Worm (Caenorhabditis elegans): Measurements from ENCODE around the gene srbc-83.

srbc-83 gene

DNA sequence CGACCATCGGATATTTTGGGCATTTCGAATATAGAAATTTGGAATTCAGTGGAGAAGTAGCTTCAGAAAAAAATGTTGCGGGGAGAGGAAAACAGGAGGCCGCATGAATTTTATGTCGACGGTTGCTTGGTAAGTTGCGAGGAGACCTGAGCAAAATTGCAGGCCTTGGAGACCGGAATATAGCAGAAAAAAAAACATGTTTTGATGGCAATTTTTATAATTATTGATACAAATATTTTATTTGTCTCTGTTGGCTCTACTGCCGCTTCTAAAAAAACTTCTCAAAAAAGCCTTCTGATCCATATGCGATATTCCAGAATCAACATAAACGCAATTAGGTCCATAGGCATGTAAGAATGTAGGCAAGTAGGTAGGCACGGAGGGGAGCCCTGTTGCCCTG is 21.8 kb upstream of the srbc-83 start, which contains the start of gene pacl-1:
Gene pacl-1 (minus strand): TSS at position 101 of the 400 bp plus-strand sequence.
- TF ChIP-seq sma-3 (GFP tag; optimal IDR thresholded peaks at IDR 0.05) (no peak), alr-1 (tag; optimal IDR thresholded peaks at IDR 0.05) (no peak), R02D3.7 (tag; optimal IDR thresholded peaks at IDR 0.05) (no peak), skn-1 (tag; optimal IDR thresholded peaks at IDR 0.05) (no peak), ceh-16 (tag; optimal IDR thresholded peaks at IDR 0.05) (no peak), nhr-6 (tag; optimal IDR thresholded peaks at IDR 0.05) (no peak), nhr-237 (tag; optimal IDR thresholded peaks at IDR 0.05) (no peak), mdl-1 (tag; optimal IDR thresholded peaks at IDR 0.05) (no peak)

DNA sequence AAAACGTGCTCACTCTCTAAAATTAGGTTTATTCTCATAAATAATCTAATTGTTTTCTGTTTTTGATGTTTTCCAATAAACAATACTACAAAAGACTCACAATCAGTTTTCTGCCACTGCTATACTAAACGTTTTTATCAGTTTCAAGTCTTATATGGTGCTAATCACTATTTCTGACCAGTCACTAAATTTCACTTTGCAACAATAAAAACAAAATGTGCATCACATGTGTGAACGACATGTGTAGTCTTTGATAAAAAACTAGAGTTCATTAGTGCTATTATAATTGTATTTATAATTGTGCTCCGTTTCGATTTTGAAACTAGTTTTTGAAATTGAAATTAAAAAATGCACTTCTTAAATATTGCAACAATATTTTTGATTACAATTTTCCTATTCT is 19.3 kb upstream of the srbc-83 start, which contains the start of gene cyp-37B1:
Gene cyp-37B1 (plus strand): TSS at position 199 of the 400 bp plus-strand sequence.
- no peak for TF ChIP-seq peb-1 (tag; optimal IDR thresholded peaks at IDR 0.05)
- TF ChIP-seq sem-4 (tag; optimal IDR thresholded peaks at IDR 0.05), result no peak
- TF ChIP-seq nhr-6 (tag; optimal IDR thresholded peaks at IDR 0.05), result no peak
- TF ChIP-seq alr-1 (tag; optimal IDR thresholded peaks at IDR 0.05), result no peak
- TF ChIP-seq C34F6.9 (tag; optimal IDR thresholded peaks at IDR 0.05), result no peak
- TF ChIP-seq crh-2 (tag; optimal IDR thresholded peaks at IDR 0.05), result peak; percentile 10
- peak; percentile 64 for TF ChIP-seq fos-1 (tag; optimal IDR thresholded peaks at IDR 0.05)
- TF ChIP-seq nhr-10 (tag; optimal IDR thresholded peaks at IDR 0.05), result no peak
- no peak for TF ChIP-seq aly-2 (tag; optimal IDR thresholded peaks at IDR 0.05)
- peak; percentile 76 for TF ChIP-seq sma-9 (GFP tag; optimal IDR thresholded peaks at IDR 0.05)
- TF ChIP-seq sma-9 (tag; optimal IDR thresholded peaks at IDR 0.05), result no peak
- TF ChIP-seq R02D3.7 (tag; optimal IDR thresholded peaks at IDR 0.05), result no peak
- TF ChIP-seq blmp-1 (tag; optimal IDR thresholded peaks at IDR 0.05; ENCODE audit: insufficient read depth), result no peak
- no peak for TF ChIP-seq dmd-4 (tag; optimal IDR thresholded peaks at IDR 0.05)
- TF ChIP-seq unc-62 (GFP tag; optimal IDR thresholded peaks at IDR 0.05), result no peak
- no peak for TF ChIP-seq nhr-11 (tag; optimal IDR thresholded peaks at IDR 0.05)
- TF ChIP-seq elt-1 (tag; optimal IDR thresholded peaks at IDR 0.05), result no peak
- TF ChIP-seq lin-11 (tag; optimal IDR thresholded peaks at IDR 0.05), result no peak
- no peak for TF ChIP-seq ZK546.5 (tag; optimal IDR thresholded peaks at IDR 0.05)
- no peak for TF ChIP-seq nhr-129 (tag; optimal IDR thresholded peaks at IDR 0.05)
- TF ChIP-seq gmeb-1 (tag; optimal IDR thresholded peaks at IDR 0.05), result peak; percentile 45

DNA sequence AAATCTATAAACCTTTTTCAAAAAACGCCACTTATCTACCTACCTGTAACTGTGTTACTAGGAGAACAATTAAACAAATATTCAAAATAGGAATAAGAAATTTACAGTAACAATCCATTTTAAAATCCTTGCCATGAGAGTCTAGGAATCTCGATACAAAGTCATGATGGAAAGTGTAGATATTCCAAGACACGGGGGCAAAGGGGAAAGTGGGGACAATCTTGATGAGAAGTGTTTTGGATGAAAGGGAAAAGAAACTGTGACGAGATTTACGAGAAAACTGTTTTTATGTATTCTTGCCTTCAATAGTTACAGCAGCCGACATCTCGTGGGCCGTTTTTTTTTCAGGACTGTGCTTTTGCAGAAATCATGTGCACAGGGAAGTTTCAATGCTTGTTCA is 15.0 kb upstream of the srbc-83 start, which contains the start of gene F28G4.2:
Gene F28G4.2 (minus strand): TSS at position 175 of the 400 bp plus-strand sequence.
- TF ChIP-seq mbf-1 (tag; optimal IDR thresholded peaks at IDR 0.05) (no peak), blmp-1 (tag; optimal IDR thresholded peaks at IDR 0.05; ENCODE audit: insufficient read depth) (peak; percentile 40)

DNA sequence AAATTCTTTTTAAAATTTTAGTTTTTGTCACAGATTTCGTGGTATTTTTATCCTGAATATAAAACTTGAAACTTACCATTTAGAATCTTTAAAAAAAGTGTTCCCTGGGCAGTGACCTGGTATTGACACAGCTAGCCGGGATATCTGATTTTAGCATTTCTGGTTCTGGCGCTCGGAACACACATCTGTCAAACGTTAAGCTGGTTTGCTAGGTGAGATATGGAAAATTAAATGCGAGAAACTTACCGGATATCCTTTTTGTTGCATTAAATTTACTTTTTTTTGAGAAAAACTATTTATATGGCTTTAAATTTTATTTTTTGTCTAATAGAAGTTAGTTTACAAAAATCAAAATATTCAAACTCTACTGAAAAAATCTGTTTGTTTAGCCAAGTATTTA is 11.4 kb upstream of the srbc-83 start, which contains the start of gene F28G4.4:
Gene F28G4.4 (minus strand): TSS at position 101 of the 400 bp plus-strand sequence.
- TF ChIP-seq egl-27 (tag; optimal IDR thresholded peaks at IDR 0.05) (no peak), lin-39 (tag; optimal IDR thresholded peaks at IDR 0.05) (no peak), nhr-25 (tag; optimal IDR thresholded peaks at IDR 0.05) (no peak), Y55F3AM.14 (GFP tag; optimal IDR thresholded peaks at IDR 0.05) (no peak), dmd-4 (tag; optimal IDR thresholded peaks at IDR 0.05) (no peak), mbf-1 (tag; optimal IDR thresholded peaks at IDR 0.05) (no peak), nhr-77 (tag; optimal IDR thresholded peaks at IDR 0.05) (no peak), sem-4 (tag; optimal IDR thresholded peaks at IDR 0.05) (no peak), ztf-4 (tag; optimal IDR thresholded peaks at IDR 0.05) (no peak), snpc-4 (tag; optimal IDR thresholded peaks at IDR 0.05) (no peak), elt-3 (tag; optimal IDR thresholded peaks at IDR 0.05) (no peak), alr-1 (tag; optimal IDR thresholded peaks at IDR 0.05) (no peak), sma-9 (GFP tag; optimal IDR thresholded peaks at IDR 0.05) (no peak), sma-9 (tag; optimal IDR thresholded peaks at IDR 0.05) (no peak), elt-1 (tag; optimal IDR thresholded peaks at IDR 0.05) (no peak), blmp-1 (tag; optimal IDR thresholded peaks at IDR 0.05; ENCODE audit: insufficient read depth) (no peak), ama-1 (optimal IDR thresholded peaks at IDR 0.05) (no peak)

DNA sequence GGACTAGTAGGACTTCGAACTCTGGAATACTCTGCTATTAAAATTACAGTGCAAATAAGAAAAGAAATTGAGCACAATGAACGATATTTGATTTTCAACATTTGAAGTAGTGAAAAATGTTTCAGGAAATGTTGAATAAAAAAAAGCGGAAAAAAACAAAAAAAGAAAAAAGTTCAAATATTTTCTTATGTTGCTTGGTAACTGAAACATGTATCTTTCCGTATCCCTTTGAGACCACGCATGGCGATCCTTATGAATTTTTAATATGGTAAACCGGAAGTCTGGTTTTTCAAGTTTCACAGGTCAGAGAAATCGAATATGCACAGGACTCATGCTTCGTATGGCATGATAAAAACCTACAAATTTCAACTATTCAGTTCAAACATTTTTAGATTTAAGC is 9.6 kb upstream of the srbc-83 start, which contains the start of gene F28G4.3:
Gene F28G4.3 (minus strand): TSS at position 101 of the 400 bp plus-strand sequence.
- no peak for TF ChIP-seq aly-2 (tag; optimal IDR thresholded peaks at IDR 0.05)
- no peak for TF ChIP-seq mdl-1 (tag; optimal IDR thresholded peaks at IDR 0.05)
- no peak for TF ChIP-seq nhr-10 (tag; optimal IDR thresholded peaks at IDR 0.05)
- TF ChIP-seq nhr-77 (tag; optimal IDR thresholded peaks at IDR 0.05), result no peak
- TF ChIP-seq Y55F3AM.14 (GFP tag; optimal IDR thresholded peaks at IDR 0.05), result no peak

Data from whole organism, L2 larva.